Worm (Caenorhabditis elegans) whole organism, midembryonic: ENCODE results near the gene col-162.

Experiments used
- T22C8.4 ChIP-seq: fragments of 200-800 bp; sonication (Bioruptor generic); IDR thresholded peaks from 2 replicates; pipeline ENCODE4 v1.3.6; 2022; ENCODE audit warnings: missing genetic modification characterization, missing compliant biosample characterization
- cog-1 ChIP-seq: sonication (generic microtip); optimal IDR thresholded peaks from 2 replicates; lab custom pipeline; 2016; ENCODE audit warnings: missing genetic modification characterization, missing compliant biosample characterization
- klf-2 ChIP-seq: fragments of 200-800 bp; sonication (Bioruptor generic); conservative IDR thresholded peaks from 2 replicates; pipeline ENCODE4 v1.3.6; 2022; ENCODE audit warnings: missing genetic modification reagents, missing genetic modification characterization, missing compliant biosample characterization
- med-1 ChIP-seq: sonication (generic microtip); optimal IDR thresholded peaks from 2 replicates; lab custom pipeline; 2017; ENCODE audit warnings: missing genetic modification characterization, mild to moderate bottlenecking, missing compliant biosample characterization, antibody characterized with exemption, missing genetic modification reagents; ENCODE audit not compliant: insufficient read depth
- ztf-23 ChIP-seq: fragments of 200-800 bp; sonication (Bioruptor generic); IDR thresholded peaks from 2 replicates; pipeline ENCODE4 v1.3.6; 2022; ENCODE audit warnings: missing genetic modification reagents, missing genetic modification characterization, missing compliant biosample characterization
- ztf-29 ChIP-seq: fragments of 200-800 bp; sonication (Bioruptor generic); IDR thresholded peaks from 2 replicates; pipeline ENCODE4 v1.3.6; 2022; ENCODE audit warnings: missing genetic modification reagents, missing genetic modification characterization, missing compliant biosample characterization

DNA sequence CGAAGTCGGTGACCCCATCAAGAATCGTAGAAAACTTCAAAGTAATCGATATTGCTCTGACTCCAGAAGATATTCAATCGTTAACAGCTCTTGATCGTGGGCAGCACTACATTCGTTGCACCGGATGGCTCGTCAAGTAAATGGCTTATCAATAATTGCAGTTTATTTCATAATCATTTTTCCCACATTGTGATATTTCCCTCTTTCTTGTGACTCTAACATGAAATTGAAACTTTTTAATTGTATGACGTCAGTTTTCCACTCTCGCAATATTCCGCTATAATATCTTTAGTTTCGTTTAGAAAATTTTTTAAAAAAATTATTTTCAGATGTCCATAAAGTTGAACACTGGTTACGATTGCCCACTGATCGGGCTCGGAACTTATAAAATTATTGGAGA lies 33.8 kb upstream of the col-162 start, which contains the start of gene F53F1.3:
- TF ChIP-seq cog-1 (tag; lab: Kevin White, UChicago) (no peak), T22C8.4 (GFP tag; lab: Robert Waterston, UW) (no peak), klf-2 (no peak), med-1 (GFP tag; lab: Kevin White, UChicago) (no peak), ztf-23 (GFP tag; lab: Robert Waterston, UW) (no peak), ztf-29 (GFP tag; lab: Robert Waterston, UW) (no peak)
